Fruit fly (Drosophila melanogaster): ENCODE measurements around the gene CG6495.

CG6495 gene

dm6 chr2L:10760422-10761166, at the start of gene CG6495:
Gene CG6495, plus strand, starts transcription at chr2L:10761116.
- TF ChIP-seq CG17361 (GFP tag; IDR thresholded peaks at IDR 0.05) (peak; percentile 58; the same call in 2 of the 3 replicates), CG2129 (GFP tag; IDR thresholded peaks at IDR 0.05; ENCODE audit: partially characterized antibody) (no peak), CG15514 (GFP tag; optimal IDR thresholded peaks at IDR 0.05) (peak; percentile 28), ssp (GFP tag; IDR thresholded peaks at IDR 0.05) (peak; percentile 37; the same call in 1 of the 2 replicates), Bgb (GFP tag; IDR thresholded peaks at IDR 0.05; ENCODE audit: partially characterized antibody) (no peak; the same call in 1 of the 2 replicates), CG15479 (GFP tag; optimal IDR thresholded peaks at IDR 0.05) (no peak), MTF-1 (GFP tag; optimal IDR thresholded peaks at IDR 0.05; ENCODE audit: borderline replicate concordance) (no peak), tio (GFP tag; optimal IDR thresholded peaks at IDR 0.05) (no peak), CG6813 (GFP tag; optimal IDR thresholded peaks at IDR 0.05) (peak; percentile 54), Neu2 (GFP tag; optimal IDR thresholded peaks at IDR 0.05; ENCODE audit: borderline replicate concordance) (no peak), hkb (optimal IDR thresholded peaks at IDR 0.05) (no peak), hkb (GFP tag; IDR thresholded peaks at IDR 0.05) (peak; percentile 62), phol (tag; optimal IDR thresholded peaks at IDR 0.05) (peak; percentile 55), Trl (optimal IDR thresholded peaks at IDR 0.05) (no peak), Trl (GFP tag; optimal IDR thresholded peaks at IDR 0.05) (no peak), scrt (GFP tag; optimal IDR thresholded peaks at IDR 0.05) (peak; percentile 26), CG8924 (tag; optimal IDR thresholded peaks at IDR 0.05) (peak; percentile 75), ATbp (GFP tag; optimal IDR thresholded peaks at IDR 0.05) (peak; percentile 47), CG10565 (GFP tag; optimal IDR thresholded peaks at IDR 0.05) (no peak), Poxn (GFP tag; IDR thresholded peaks at IDR 0.05) (no peak), MBD-R2 (GFP tag; IDR thresholded peaks at IDR 0.05) (peak; percentile 15; the same call in 1 of the 2 replicates), row (GFP tag; IDR thresholded peaks at IDR 0.05) (peak; percentile 76), CG10147 (GFP tag; optimal IDR thresholded peaks at IDR 0.05) (peak; percentile 24), prd (optimal IDR thresholded peaks at IDR 0.05) (no peak), prd (GFP tag; IDR thresholded peaks at IDR 0.05) (0 out of 3 replicates have a peak, but pooled peaks have one; percentile 24), YL-1 (GFP tag; optimal IDR thresholded peaks at IDR 0.05) (no peak), Dek (tag; optimal IDR thresholded peaks at IDR 0.05) (peak; percentile 50), Fer3 (tag; optimal IDR thresholded peaks at IDR 0.05) (peak; percentile 56), CG2678 (tag; optimal IDR thresholded peaks at IDR 0.05) (peak; percentile 85), CG9437 (GFP tag; optimal IDR thresholded peaks at IDR 0.05) (peak; percentile 4), nmo (GFP tag; optimal IDR thresholded peaks at IDR 0.05) (peak; percentile 55), CG13894 (tag; optimal IDR thresholded peaks at IDR 0.05) (peak; percentile 48), croc (GFP tag; conservative IDR thresholded peaks at IDR 0.05) (peak; percentile 30; the same call in 2 of the 3 replicates), TFAM (GFP tag; optimal IDR thresholded peaks at IDR 0.05) (no peak), CG14710 (tag; optimal IDR thresholded peaks at IDR 0.05) (peak; percentile 29), ara (GFP tag; IDR thresholded peaks at IDR 0.05) (no peak), Mes4 (GFP tag; optimal IDR thresholded peaks at IDR 0.05) (no peak), salm (tag; optimal IDR thresholded peaks at IDR 0.05) (peak; percentile 34), CG9876 (GFP tag; optimal IDR thresholded peaks at IDR 0.05) (no peak), Optix (GFP tag; IDR thresholded peaks at IDR 0.05) (no peak), Bteb2 (GFP tag; optimal IDR thresholded peaks at IDR 0.05) (peak; percentile 17), Camta (GFP tag; optimal IDR thresholded peaks at IDR 0.05) (no peak), ttk (GFP tag; IDR thresholded peaks at IDR 0.05) (no peak), Blimp-1 (GFP tag; optimal IDR thresholded peaks at IDR 0.05) (peak; percentile 59), vvl (GFP tag; IDR thresholded peaks at IDR 0.05) (peak; percentile 65), CG7839 (tag; optimal IDR thresholded peaks at IDR 0.05) (peak; percentile 75), nau (GFP tag; optimal IDR thresholded peaks at IDR 0.05) (peak; percentile 24), zfh1 (GFP tag; IDR thresholded peaks at IDR 0.05) (0 out of 3 replicates have a peak, but pooled peaks have one; percentile 13), hth (optimal IDR thresholded peaks at IDR 0.05) (no peak)
